Worm (Caenorhabditis elegans) whole organism, late embryonic: Measurements from ENCODE around the gene Y54F10BM.22.

Experiments used
- ama-1 ChIP-seq: fragments of 150-350 bp; optimal IDR thresholded peaks from 2 replicates; lab custom pipeline; 2014
- ets-4 ChIP-seq: sonication (generic microtip); optimal IDR thresholded peaks from 2 replicates; lab custom pipeline; 2016; ENCODE audit warnings: missing genetic modification characterization, missing compliant biosample characterization
- nhr-11 ChIP-seq: fragments of 150-350 bp; optimal IDR thresholded peaks from 2 replicates; lab custom pipeline; 2014; ENCODE audit warnings: missing biosample characterization, missing genetic modification characterization
- pqm-1 ChIP-seq: sonication (generic microtip); optimal IDR thresholded peaks from 2 replicates; lab custom pipeline; 2016; ENCODE audit warnings: missing genetic modification characterization, missing compliant biosample characterization
- rnt-1 ChIP-seq: sonication (generic microtip); optimal IDR thresholded peaks from 2 replicates; lab custom pipeline; 2016; ENCODE audit warnings: missing genetic modification characterization, missing compliant biosample characterization
- unc-3 ChIP-seq, 2 experiments: fragments of 200-800 bp in 1 of 2; sonication (Bioruptor generic) in 1 of 2; sonication (generic microtip) in 1 of 2; conservative IDR thresholded peaks in 1 of 2; optimal IDR thresholded peaks in 1 of 2; 2 replicates each; pipeline versions ENCODE4 v1.3.6 to Lab custom; 2016 to 2022; ENCODE audit warnings: missing compliant biosample characterization in 2 of 2, missing genetic modification characterization in 2 of 2, missing genetic modification reagents in 1 of 2
- unc-55 ChIP-seq: sonication (generic microtip); optimal IDR thresholded peaks from 2 replicates; lab custom pipeline; 2017; ENCODE audit warnings: missing biosample characterization, missing genetic modification reagents, missing genetic modification characterization

- TF ChIP-seq ama-1 (lab: Kevin White, UChicago) (no peak), ets-4 (no peak), unc-55 (GFP tag; lab: Kevin White, UChicago) (no peak), pqm-1 (no peak), nhr-11 (tag; lab: Kevin White, UChicago) (no peak), unc-3 (GFP tag; conservative IDR thresholded peaks at IDR 0.05; lab: Robert Waterston, UW) (no peak), unc-3 (tag; optimal IDR thresholded peaks at IDR 0.05; lab: Kevin White, UChicago) (no peak), rnt-1 (no peak)
Observed at ce11 chrIII:2272732-2273131, 8.0 kb upstream of the Y54F10BM.22 start, which contains the start of gene fbxa-39.
